Worm (Caenorhabditis elegans) whole organism, L4 larva: ENCODE data around the gene tag-120.

Experiments used
- R02D3.7 ChIP-seq: fragments of 150-350 bp; sonication (generic microtip); optimal IDR thresholded peaks from 3 replicates; lab custom pipeline; 2014; ENCODE audit warnings: missing biosample characterization, missing genetic modification characterization
- ZK546.5 ChIP-seq, 2 experiments: sonication (generic microtip); optimal IDR thresholded peaks; 2 replicates each; lab custom pipeline; 2017; ENCODE audit warnings: missing biosample characterization in 2 of 2, missing genetic modification characterization in 2 of 2
- aly-2 ChIP-seq: sonication (generic microtip); optimal IDR thresholded peaks from 2 replicates; lab custom pipeline; 2018; ENCODE audit warnings: missing biosample characterization, missing genetic modification characterization
- ama-1 ChIP-seq: fragments of 150-350 bp; optimal IDR thresholded peaks from 2 replicates; lab custom pipeline; 2014; ENCODE audit warnings: inconsistent platforms, mixed read lengths
- ces-1 ChIP-seq: fragments of 150-350 bp; sonication (generic microtip); optimal IDR thresholded peaks from 4 replicates; lab custom pipeline; 2014; ENCODE audit warnings: missing biosample characterization, missing genetic modification reagents, missing genetic modification characterization
- dpl-1 ChIP-seq: fragments of 150-350 bp; optimal IDR thresholded peaks from 2 replicates; lab custom pipeline; 2014; ENCODE audit warnings: missing biosample characterization, missing genetic modification reagents, missing genetic modification characterization
- nhr-28 ChIP-seq: fragments of 150-350 bp; optimal IDR thresholded peaks from 2 replicates; lab custom pipeline; 2014; ENCODE audit warnings: missing biosample characterization, missing genetic modification characterization
- nhr-42 ChIP-seq: fragments of 200-800 bp; sonication (Bioruptor generic); IDR thresholded peaks from 2 replicates; pipeline ENCODE4 v1.3.6; 2022; ENCODE audit warnings: missing genetic modification characterization, missing compliant biosample characterization
- pha-4 ChIP-seq, 2 experiments: fragments of 150-350 bp in 1 of 2; fragments of 200-800 bp in 1 of 2; sonication (Bioruptor generic) in 1 of 2; IDR thresholded peaks in 1 of 2; optimal IDR thresholded peaks in 1 of 2; 2 replicates each; pipeline versions ENCODE4 v1.3.6 to Lab custom; 2014 to 2022; ENCODE audit warnings: missing genetic modification characterization in 2 of 2, missing genetic modification reagents in 2 of 2, missing biosample characterization in 1 of 2, missing compliant biosample characterization in 1 of 2
- unc-130 ChIP-seq: sonication (generic microtip); optimal IDR thresholded peaks from 2 replicates; lab custom pipeline; 2016; ENCODE audit warnings: missing genetic modification reagents, missing genetic modification characterization, missing compliant biosample characterization
- unc-62 ChIP-seq, 3 experiments: fragments of 150-350 bp in 1 of 3; sonication (generic microtip); optimal IDR thresholded peaks in 2 of 3; peaks in 1 of 3; 1 replicate in 1 of 3; 2 replicates in 2 of 3; lab custom pipeline; 2014 to 2017; ENCODE audit warnings: missing biosample characterization in 3 of 3, missing genetic modification characterization in 3 of 3, missing genetic modification reagents in 3 of 3, missing genotype in 1 of 3
- ztf-11 ChIP-seq: fragments of 150-350 bp; optimal IDR thresholded peaks from 2 replicates; lab custom pipeline; 2014; ENCODE audit warnings: missing biosample characterization, missing genetic modification characterization

ce11 chrV:9712418-9713173 is 3.0 kb upstream of the tag-120 start:
- TF ChIP-seq nhr-42 (no peak), ZK546.5 (tag; optimal IDR thresholded peaks at IDR 0.05; lab: Kevin White, UChicago) (no peak), ces-1 (GFP tag; lab: Kevin White, UChicago) (no peak), ztf-11 (tag; lab: Kevin White, UChicago) (no peak), dpl-1 (GFP tag; lab: Kevin White, UChicago) (no peak), aly-2 (tag; lab: Kevin White, UChicago) (no peak), R02D3.7 (tag; lab: Kevin White, UChicago) (no peak), pha-4 (GFP tag; IDR thresholded peaks at IDR 0.05; lab: Robert Waterston, UW) (no peak), pha-4 (tag; optimal IDR thresholded peaks at IDR 0.05; lab: Kevin White, UChicago) (no peak), nhr-28 (peak; percentile 44), unc-130 (no peak), unc-62 (GFP tag; optimal IDR thresholded peaks at IDR 0.05 in 1 of 2; lab: Kevin White, UChicago) (peak in 1 of 2 experiments; percentile 93), unc-62 (tag; optimal IDR thresholded peaks at IDR 0.05; lab: Kevin White, UChicago) (no peak), ama-1 (lab: Kevin White, UChicago) (no peak)
